Worm (Caenorhabditis elegans) whole organism, L2 larva: ENCODE data around the gene srt-63.

Experiments
- aly-2 ChIP-seq: fragments of 150-350 bp; optimal IDR thresholded peaks from 2 replicates; lab custom pipeline; 2014; ENCODE audit warnings: missing biosample characterization, missing genetic modification characterization
- ama-1 ChIP-seq: fragments of 150-350 bp; optimal IDR thresholded peaks from 2 replicates; lab custom pipeline; 2018; ENCODE audit warnings: inconsistent platforms
- blmp-1 ChIP-seq: sonication (generic microtip); optimal IDR thresholded peaks from 2 replicates; lab custom pipeline; 2017; ENCODE audit warnings: missing genetic modification characterization, mild to moderate bottlenecking, missing compliant biosample characterization, antibody characterized with exemption, moderate library complexity; ENCODE audit not compliant: insufficient read depth
- elt-1 ChIP-seq: fragments of 150-350 bp; optimal IDR thresholded peaks from 2 replicates; lab custom pipeline; 2014; ENCODE audit warnings: missing biosample characterization, missing genetic modification characterization
- lin-11 ChIP-seq: fragments of 150-350 bp; sonication (generic microtip); optimal IDR thresholded peaks from 2 replicates; lab custom pipeline; 2014; ENCODE audit warnings: missing biosample characterization, missing genetic modification characterization, inconsistent platforms, mixed read lengths
- lin-39 ChIP-seq: fragments of 150-350 bp; optimal IDR thresholded peaks from 2 replicates; lab custom pipeline; 2014; ENCODE audit warnings: missing biosample characterization, missing genetic modification reagents, missing genetic modification characterization
- nhr-11 ChIP-seq: fragments of 150-350 bp; optimal IDR thresholded peaks from 2 replicates; lab custom pipeline; 2014; ENCODE audit warnings: missing biosample characterization, missing genetic modification characterization
- nhr-12 ChIP-seq: fragments of 150-350 bp; optimal IDR thresholded peaks from 2 replicates; lab custom pipeline; 2014; ENCODE audit warnings: missing biosample characterization, missing genetic modification characterization
- nhr-129 ChIP-seq: fragments of 150-350 bp; optimal IDR thresholded peaks from 2 replicates; lab custom pipeline; 2014; ENCODE audit warnings: missing biosample characterization, missing genetic modification characterization
- nhr-25 ChIP-seq: fragments of 150-350 bp; sonication (generic microtip); optimal IDR thresholded peaks from 3 replicates; lab custom pipeline; 2014; ENCODE audit warnings: missing biosample characterization, missing genetic modification characterization
- nhr-77 ChIP-seq: fragments of 150-350 bp; optimal IDR thresholded peaks from 2 replicates; lab custom pipeline; 2014; ENCODE audit warnings: missing biosample characterization, missing genetic modification characterization
- skn-1 ChIP-seq: sonication (generic microtip); optimal IDR thresholded peaks from 2 replicates; lab custom pipeline; 2017; ENCODE audit warnings: missing biosample characterization, missing genetic modification characterization
- snpc-4 ChIP-seq: fragments of 150-350 bp; optimal IDR thresholded peaks from 2 replicates; lab custom pipeline; 2014; ENCODE audit warnings: missing biosample characterization, missing genetic modification characterization
- ztf-11 ChIP-seq: sonication (generic microtip); optimal IDR thresholded peaks from 2 replicates; lab custom pipeline; 2017; ENCODE audit warnings: missing biosample characterization, missing genetic modification characterization

ce11 chrV:3244703-3245102 lies 11.2 kb downstream of the srt-63 start, which contains the start of gene srj-7:
- TF ChIP-seq elt-1, result no peak
- TF ChIP-seq nhr-11, result no peak
- TF ChIP-seq aly-2, result no peak
- TF ChIP-seq nhr-77 (tag; lab: Kevin White, UChicago), result no peak
- no peak for TF ChIP-seq lin-11
- no peak for TF ChIP-seq lin-39 (tag; lab: Kevin White, UChicago)
- no peak for TF ChIP-seq skn-1 (tag; lab: Kevin White, UChicago)
- no peak for TF ChIP-seq ama-1 (lab: Kevin White, UChicago)
- TF ChIP-seq ztf-11 (tag; lab: Kevin White, UChicago), result no peak
- no peak for TF ChIP-seq blmp-1
- TF ChIP-seq snpc-4 (tag; lab: Kevin White, UChicago), result no peak
- TF ChIP-seq nhr-12, result no peak
- TF ChIP-seq nhr-25 (tag; lab: Kevin White, UChicago), result no peak
- TF ChIP-seq nhr-129 (tag; lab: Kevin White, UChicago), result no peak
